Worm (Caenorhabditis elegans) whole organism, late embryonic: ENCODE data around the gene W03F8.4.

Experiments used
- C08G9.2 ChIP-seq: sonication (generic microtip); optimal IDR thresholded peaks from 2 replicates; lab custom pipeline; 2016; ENCODE audit warnings: mild to moderate bottlenecking, missing genetic modification characterization, moderate library complexity, missing compliant biosample characterization
- C38D4.7 ChIP-seq: fragments of 200-800 bp; sonication (Bioruptor generic); optimal IDR thresholded peaks from 2 replicates; lab custom pipeline; 2018; ENCODE audit warnings: mild to moderate bottlenecking, missing genetic modification characterization, moderate library complexity, missing compliant biosample characterization
- K09A11.1 ChIP-seq: sonication (generic microtip); optimal IDR thresholded peaks from 2 replicates; lab custom pipeline; 2017; ENCODE audit warnings: antibody characterized with exemption, mild to moderate bottlenecking, missing genetic modification characterization, missing compliant biosample characterization; ENCODE audit not compliant: insufficient read depth
- ahr-1 ChIP-seq: sonication (generic microtip); optimal IDR thresholded peaks from 2 replicates; lab custom pipeline; 2016; ENCODE audit warnings: missing genetic modification characterization, missing compliant biosample characterization
- ama-1 ChIP-seq: fragments of 150-350 bp; optimal IDR thresholded peaks from 2 replicates; lab custom pipeline; 2014
- ceh-14 ChIP-seq: sonication (generic microtip); optimal IDR thresholded peaks from 2 replicates; lab custom pipeline; 2016; ENCODE audit warnings: missing genotype, missing genetic modification characterization, missing compliant biosample characterization
- ceh-6 ChIP-seq: fragments of 200-800 bp; sonication (Bioruptor generic); optimal IDR thresholded peaks from 2 replicates; lab custom pipeline; 2018; ENCODE audit warnings: mild to moderate bottlenecking, missing genetic modification characterization, missing compliant biosample characterization
- che-1 ChIP-seq: sonication (generic microtip); optimal IDR thresholded peaks from 2 replicates; lab custom pipeline; 2016; ENCODE audit warnings: mild to moderate bottlenecking, missing genetic modification characterization, missing compliant biosample characterization
- dmd-4 ChIP-seq: sonication (generic microtip); optimal IDR thresholded peaks from 2 replicates; lab custom pipeline; 2016; ENCODE audit warnings: borderline replicate concordance, missing genetic modification characterization, missing compliant biosample characterization
- ets-4 ChIP-seq: sonication (generic microtip); optimal IDR thresholded peaks from 2 replicates; lab custom pipeline; 2016; ENCODE audit warnings: missing genetic modification characterization, missing compliant biosample characterization
- hlh-30 ChIP-seq: sonication (generic microtip); optimal IDR thresholded peaks from 2 replicates; lab custom pipeline; 2017; ENCODE audit warnings: antibody characterized with exemption, missing genetic modification characterization, missing compliant biosample characterization; ENCODE audit not compliant: insufficient read depth
- hlh-6 ChIP-seq: sonication (generic microtip); optimal IDR thresholded peaks from 2 replicates; lab custom pipeline; 2016; ENCODE audit warnings: missing genotype, missing genetic modification characterization, missing compliant biosample characterization
- lin-11 ChIP-seq: fragments of 200-800 bp; sonication (Bioruptor generic); optimal IDR thresholded peaks from 2 replicates; lab custom pipeline; 2018; ENCODE audit warnings: mild to moderate bottlenecking, missing genetic modification characterization, missing compliant biosample characterization
- mec-3 ChIP-seq: sonication (generic microtip); optimal IDR thresholded peaks from 2 replicates; lab custom pipeline; 2016; ENCODE audit warnings: borderline replicate concordance, missing genetic modification characterization, missing compliant biosample characterization
- nfya-1 ChIP-seq: sonication (generic microtip); optimal IDR thresholded peaks from 2 replicates; lab custom pipeline; 2017; ENCODE audit warnings: missing genetic modification characterization, mild to moderate bottlenecking, missing compliant biosample characterization, antibody characterized with exemption, moderate library complexity
- nhr-11 ChIP-seq: fragments of 150-350 bp; optimal IDR thresholded peaks from 2 replicates; lab custom pipeline; 2014; ENCODE audit warnings: missing biosample characterization, missing genetic modification characterization
- nhr-232 ChIP-seq: sonication (generic microtip); optimal IDR thresholded peaks from 2 replicates; lab custom pipeline; 2016; ENCODE audit warnings: missing genetic modification characterization, missing compliant biosample characterization
- pha-2 ChIP-seq: sonication (generic microtip); optimal IDR thresholded peaks from 2 replicates; lab custom pipeline; 2017; ENCODE audit warnings: mild to moderate bottlenecking, missing genetic modification characterization, missing compliant biosample characterization
- sdc-2 ChIP-seq: sonication (generic microtip); optimal IDR thresholded peaks from 2 replicates; lab custom pipeline; 2016; ENCODE audit warnings: missing genotype, missing genetic modification characterization, missing compliant biosample characterization
- sox-4 ChIP-seq: sonication (generic microtip); optimal IDR thresholded peaks from 2 replicates; lab custom pipeline; 2017; ENCODE audit warnings: mild to moderate bottlenecking, missing genetic modification characterization, inconsistent platforms, missing compliant biosample characterization
- tbx-7 ChIP-seq: sonication (generic microtip); optimal IDR thresholded peaks from 2 replicates; lab custom pipeline; 2016; ENCODE audit warnings: missing genotype, missing genetic modification characterization, missing compliant biosample characterization
- unc-3 ChIP-seq, 2 experiments: fragments of 200-800 bp in 1 of 2; sonication (Bioruptor generic) in 1 of 2; sonication (generic microtip) in 1 of 2; conservative IDR thresholded peaks in 1 of 2; optimal IDR thresholded peaks in 1 of 2; 2 replicates each; pipeline versions ENCODE4 v1.3.6 to Lab custom; 2016 to 2022; ENCODE audit warnings: missing compliant biosample characterization in 2 of 2, missing genetic modification characterization in 2 of 2, missing genetic modification reagents in 1 of 2

W03F8.4 gene

DNA sequence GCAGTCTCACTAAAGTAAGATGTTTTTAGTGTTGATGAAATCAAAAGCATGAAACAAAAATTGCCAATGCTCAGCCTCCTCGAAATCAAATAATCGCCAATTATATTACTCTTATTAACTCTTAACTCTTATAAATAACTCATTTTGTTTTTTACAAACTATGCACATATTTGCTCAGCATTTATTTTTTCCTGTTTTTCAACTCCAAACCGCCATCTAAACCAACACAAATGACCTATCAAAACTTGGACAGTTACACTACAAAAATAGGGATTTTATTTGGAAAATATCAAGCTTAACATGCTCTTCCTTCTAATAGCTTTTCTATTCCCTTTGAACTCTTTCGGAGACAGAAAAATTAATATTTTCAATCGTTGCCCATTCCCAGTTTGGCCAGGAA, 44.7 kb downstream of the W03F8.4 start, which contains the start of gene thn-6:
thn-6 (plus strand) TSS at position 301 of the 400 bp plus-strand sequence.
- no peak for TF ChIP-seq pha-2
- TF ChIP-seq lin-11, result no peak
- TF ChIP-seq nfya-1 (tag; lab: Kevin White, UChicago), result no peak
- no peak for TF ChIP-seq C08G9.2 (tag; lab: Kevin White, UChicago)
- TF ChIP-seq ahr-1 (tag; lab: Kevin White, UChicago), result no peak
- no peak for TF ChIP-seq unc-3 (GFP tag; conservative IDR thresholded peaks at IDR 0.05; lab: Robert Waterston, UW)
- no peak for TF ChIP-seq unc-3 (tag; optimal IDR thresholded peaks at IDR 0.05; lab: Kevin White, UChicago)
- TF ChIP-seq ama-1 (lab: Kevin White, UChicago), result no peak

DNA sequence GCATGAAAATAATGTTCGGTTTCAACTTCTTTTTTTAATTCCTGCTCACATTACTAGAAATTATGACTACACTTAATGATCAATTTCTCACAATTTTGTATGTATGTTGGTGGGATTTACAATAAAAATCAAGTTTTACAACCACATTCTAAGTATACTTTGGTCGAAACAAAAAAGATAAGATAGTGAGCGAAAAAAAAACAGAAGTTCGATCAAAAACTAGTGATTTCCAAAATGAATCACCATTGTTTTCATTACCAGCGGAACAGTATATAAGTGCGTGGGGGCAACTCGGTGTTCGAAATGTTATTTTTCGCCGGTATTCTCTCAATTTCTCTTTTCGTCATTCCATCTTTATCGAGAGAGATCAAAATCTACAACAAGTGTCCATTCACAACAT, 46.6 kb downstream of the W03F8.4 start, which contains the start of gene thn-5:
thn-5 (plus strand) TSS at position 301 of the 400 bp plus-strand sequence.
- TF ChIP-seq sox-4 (tag; lab: Kevin White, UChicago) (no peak), lin-11 (no peak), che-1 (tag; lab: Kevin White, UChicago) (no peak), dmd-4 (no peak), tbx-7 (tag; lab: Kevin White, UChicago) (no peak), hlh-6 (tag; lab: Kevin White, UChicago) (no peak), hlh-30 (tag; lab: Kevin White, UChicago) (no peak), ets-4 (tag; lab: Kevin White, UChicago) (no peak), ceh-6 (no peak), nhr-232 (tag; lab: Kevin White, UChicago) (no peak), nhr-11 (tag; lab: Kevin White, UChicago) (no peak), C38D4.7 (GFP tag; lab: Kevin White, UChicago) (no peak), mec-3 (tag; lab: Kevin White, UChicago) (no peak), sdc-2 (tag; lab: Kevin White, UChicago) (no peak), K09A11.1 (no peak), ceh-14 (tag; lab: Kevin White, UChicago) (no peak)
